Worm (Caenorhabditis elegans) whole organism, L1 larva: Measurements from ENCODE around the gene grl-25.

Source experiments
- C04F5.9 ChIP-seq: sonication (generic microtip); optimal IDR thresholded peaks from 2 replicates; lab custom pipeline; 2016; ENCODE audit warnings: missing genetic modification characterization, missing compliant biosample characterization
- C16A3.4 ChIP-seq: fragments of 150-350 bp; optimal IDR thresholded peaks from 2 replicates; lab custom pipeline; 2014; ENCODE audit warnings: missing biosample characterization, missing genetic modification characterization
- F16B12.6 ChIP-seq: fragments of 150-350 bp; optimal IDR thresholded peaks from 2 replicates; lab custom pipeline; 2014; ENCODE audit warnings: missing biosample characterization, missing genetic modification characterization
- Y116A8C.19 ChIP-seq: sonication (generic microtip); optimal IDR thresholded peaks from 2 replicates; lab custom pipeline; 2016; ENCODE audit warnings: missing compliant biosample characterization, missing genetic modification characterization, borderline replicate concordance
- aha-1 ChIP-seq: fragments of 150-350 bp; optimal IDR thresholded peaks from 2 replicates; lab custom pipeline; 2014; ENCODE audit warnings: missing biosample characterization, missing genetic modification characterization
- alr-1 ChIP-seq: fragments of 200-800 bp; sonication (Bioruptor generic); optimal IDR thresholded peaks from 2 replicates; lab custom pipeline; 2018; ENCODE audit warnings: borderline replicate concordance, mild to moderate bottlenecking, missing genetic modification characterization, missing compliant biosample characterization
- ama-1 ChIP-seq: fragments of 150-350 bp; optimal IDR thresholded peaks from 2 replicates; lab custom pipeline; 2014
- blmp-1 ChIP-seq: fragments of 150-350 bp; optimal IDR thresholded peaks from 2 replicates; lab custom pipeline; 2014; ENCODE audit warnings: missing biosample characterization, missing genetic modification characterization
- ceh-63 ChIP-seq: fragments of 200-800 bp; sonication (Bioruptor generic); optimal IDR thresholded peaks from 2 replicates; lab custom pipeline; 2018; ENCODE audit warnings: mild to moderate bottlenecking, missing genetic modification characterization, missing compliant biosample characterization
- ceh-8 ChIP-seq: fragments of 200-800 bp; sonication (Bioruptor generic); optimal IDR thresholded peaks from 2 replicates; lab custom pipeline; 2018; ENCODE audit warnings: mild to moderate bottlenecking, missing genetic modification characterization, moderate library complexity, missing compliant biosample characterization
- ceh-88 ChIP-seq: fragments of 200-800 bp; sonication (Bioruptor generic); IDR thresholded peaks from 2 replicates; pipeline ENCODE4 v1.3.6; 2022; ENCODE audit warnings: missing genetic modification characterization, missing compliant biosample characterization
- ceh-90 ChIP-seq: sonication (generic microtip); optimal IDR thresholded peaks from 2 replicates; lab custom pipeline; 2016; ENCODE audit warnings: missing genetic modification characterization, missing compliant biosample characterization
- ces-1 ChIP-seq: fragments of 150-350 bp; optimal IDR thresholded peaks from 2 replicates; lab custom pipeline; 2014; ENCODE audit warnings: missing biosample characterization, missing genetic modification reagents, missing genetic modification characterization
- dpl-1 ChIP-seq, 3 experiments: fragments of 150-350 bp in 2 of 3; sonication (generic microtip) in 1 of 3; optimal IDR thresholded peaks; 2 replicates each; lab custom pipeline; 2014 to 2017; ENCODE audit warnings: missing biosample characterization in 3 of 3, missing genetic modification characterization in 3 of 3, missing genetic modification reagents in 3 of 3
- dsc-1 ChIP-seq: sonication (generic microtip); optimal IDR thresholded peaks from 2 replicates; lab custom pipeline; 2016; ENCODE audit warnings: mild to moderate bottlenecking, missing genetic modification characterization, missing compliant biosample characterization
- efl-1 ChIP-seq, 4 experiments: fragments of 150-350 bp; optimal IDR thresholded peaks in 3 of 4; peaks in 1 of 4; 1 replicate in 1 of 4; 2 replicates in 3 of 4; lab custom pipeline; 2014; ENCODE audit warnings: missing biosample characterization in 2 of 4, missing genetic modification characterization in 2 of 4, missing genetic modification reagents in 2 of 4
- efl-3 ChIP-seq: fragments of 200-800 bp; sonication (Bioruptor generic); optimal IDR thresholded peaks from 2 replicates; lab custom pipeline; 2018; ENCODE audit warnings: mild to moderate bottlenecking, missing genetic modification characterization, missing compliant biosample characterization
- egl-13 ChIP-seq: sonication (generic microtip); optimal IDR thresholded peaks from 2 replicates; lab custom pipeline; 2016; ENCODE audit warnings: missing genotype, missing genetic modification reagents, missing genetic modification characterization, missing compliant biosample characterization
- egl-27 ChIP-seq, 2 experiments: fragments of 150-350 bp in 1 of 2; sonication (generic microtip); optimal IDR thresholded peaks; 3 replicates each; lab custom pipeline; 2017 to 2018; ENCODE audit warnings: missing biosample characterization in 2 of 2, missing genetic modification characterization in 2 of 2, missing genetic modification reagents in 2 of 2
- elt-2 ChIP-seq: sonication (generic microtip); optimal IDR thresholded peaks from 2 replicates; lab custom pipeline; 2016; ENCODE audit warnings: missing genetic modification characterization, mild to moderate bottlenecking, inconsistent platforms, missing compliant biosample characterization, missing genetic modification reagents
- elt-3 ChIP-seq, 6 experiments: fragments of 150-350 bp in 1 of 6; sonication (generic microtip); optimal IDR thresholded peaks; 2 replicates each; lab custom pipeline; 2017 to 2018; ENCODE audit warnings: missing biosample characterization in 6 of 6, missing genetic modification characterization in 6 of 6, inconsistent platforms in 1 of 6
- fkh-8 ChIP-seq: sonication (generic microtip); optimal IDR thresholded peaks from 2 replicates; lab custom pipeline; 2016; ENCODE audit warnings: mild to moderate bottlenecking, missing genetic modification characterization, missing compliant biosample characterization
- hlh-17 ChIP-seq: fragments of 200-800 bp; sonication (Bioruptor generic); optimal IDR thresholded peaks from 2 replicates; lab custom pipeline; 2018; ENCODE audit warnings: missing genetic modification characterization, mild to moderate bottlenecking, missing compliant biosample characterization, moderate library complexity, borderline replicate concordance
- isw-1 ChIP-seq: fragments of 200-800 bp; sonication (Bioruptor generic); IDR thresholded peaks from 2 replicates; pipeline ENCODE4 v1.3.6; 2022; ENCODE audit warnings: missing genetic modification characterization, missing compliant biosample characterization
- jun-1 ChIP-seq: fragments of 150-350 bp; optimal IDR thresholded peaks from 2 replicates; lab custom pipeline; 2014; ENCODE audit warnings: missing biosample characterization, missing genetic modification reagents, missing genetic modification characterization
- lin-15B ChIP-seq: fragments of 150-350 bp; sonication (generic microtip); optimal IDR thresholded peaks from 3 replicates; lab custom pipeline; 2014; ENCODE audit warnings: missing biosample characterization, missing genetic modification characterization
- lin-35 ChIP-seq, 2 experiments: fragments of 150-350 bp; optimal IDR thresholded peaks; 2 replicates each; lab custom pipeline; 2014; ENCODE audit warnings: missing biosample characterization in 2 of 2, missing genetic modification characterization in 2 of 2, missing genetic modification reagents in 2 of 2
- lin-39 ChIP-seq: fragments of 150-350 bp; optimal IDR thresholded peaks from 2 replicates; lab custom pipeline; 2014; ENCODE audit warnings: missing biosample characterization, missing genetic modification reagents, missing genetic modification characterization
- lir-3 ChIP-seq: sonication (generic microtip); optimal IDR thresholded peaks from 2 replicates; lab custom pipeline; 2016; ENCODE audit warnings: mild to moderate bottlenecking, missing genetic modification characterization, moderate library complexity, missing compliant biosample characterization; ENCODE audit not compliant: poor library complexity
- lsy-2 ChIP-seq, 2 experiments: fragments of 150-350 bp; optimal IDR thresholded peaks; 2 replicates each; lab custom pipeline; 2014; ENCODE audit warnings: missing biosample characterization in 2 of 2, missing genetic modification characterization in 2 of 2
- mef-2 ChIP-seq: fragments of 150-350 bp; optimal IDR thresholded peaks from 2 replicates; lab custom pipeline; 2014; ENCODE audit warnings: missing biosample characterization, missing genetic modification characterization
- mep-1 ChIP-seq: fragments of 150-350 bp; optimal IDR thresholded peaks from 2 replicates; lab custom pipeline; 2014; ENCODE audit warnings: missing biosample characterization, missing genetic modification characterization
- nhr-20 ChIP-seq: sonication (generic microtip); optimal IDR thresholded peaks from 2 replicates; lab custom pipeline; 2016; ENCODE audit warnings: mild to moderate bottlenecking, missing genetic modification characterization, missing compliant biosample characterization
- nhr-237 ChIP-seq: fragments of 150-350 bp; optimal IDR thresholded peaks from 2 replicates; lab custom pipeline; 2014; ENCODE audit warnings: missing biosample characterization, missing genetic modification characterization
- nhr-28 ChIP-seq: fragments of 150-350 bp; optimal IDR thresholded peaks from 2 replicates; lab custom pipeline; 2014; ENCODE audit warnings: missing biosample characterization, missing genetic modification characterization
- nhr-47 ChIP-seq: sonication (generic microtip); optimal IDR thresholded peaks from 2 replicates; lab custom pipeline; 2016; ENCODE audit warnings: mild to moderate bottlenecking, missing genetic modification characterization, moderate library complexity, missing compliant biosample characterization
- nhr-76 ChIP-seq: sonication (generic microtip); optimal IDR thresholded peaks from 2 replicates; lab custom pipeline; 2017; ENCODE audit warnings: missing biosample characterization, missing genetic modification characterization
- nhr-77 ChIP-seq: fragments of 150-350 bp; optimal IDR thresholded peaks from 2 replicates; lab custom pipeline; 2014; ENCODE audit warnings: missing biosample characterization, missing genetic modification characterization
- nhr-84 ChIP-seq: sonication (generic microtip); optimal IDR thresholded peaks from 2 replicates; lab custom pipeline; 2017; ENCODE audit warnings: missing biosample characterization, missing genetic modification characterization
- nhr-90 ChIP-seq: sonication (generic microtip); optimal IDR thresholded peaks from 2 replicates; lab custom pipeline; 2016; ENCODE audit warnings: mild to moderate bottlenecking, missing genetic modification characterization, missing compliant biosample characterization; ENCODE audit not compliant: poor library complexity
- pax-3 ChIP-seq: fragments of 200-800 bp; sonication (Bioruptor generic); optimal IDR thresholded peaks from 2 replicates; lab custom pipeline; 2018; ENCODE audit warnings: mild to moderate bottlenecking, missing genetic modification characterization, moderate library complexity, missing compliant biosample characterization
- rnt-1 ChIP-seq: sonication (generic microtip); optimal IDR thresholded peaks from 2 replicates; lab custom pipeline; 2016; ENCODE audit warnings: mild to moderate bottlenecking, missing genetic modification characterization, moderate library complexity, missing compliant biosample characterization
- skn-1 ChIP-seq: fragments of 150-350 bp; optimal IDR thresholded peaks from 2 replicates; lab custom pipeline; 2014; ENCODE audit warnings: missing biosample characterization, missing genetic modification characterization
- snu-23 ChIP-seq: sonication (generic microtip); optimal IDR thresholded peaks from 2 replicates; lab custom pipeline; 2016; ENCODE audit warnings: missing genetic modification characterization, missing compliant biosample characterization
- sptf-1 ChIP-seq: fragments of 150-350 bp; optimal IDR thresholded peaks from 2 replicates; lab custom pipeline; 2014; ENCODE audit warnings: missing biosample characterization, missing genetic modification characterization
- tlp-1 ChIP-seq: fragments of 150-350 bp; optimal IDR thresholded peaks from 2 replicates; lab custom pipeline; 2014; ENCODE audit warnings: missing biosample characterization, missing genetic modification characterization
- unc-62 ChIP-seq: fragments of 150-350 bp; optimal IDR thresholded peaks from 2 replicates; lab custom pipeline; 2014; ENCODE audit warnings: missing biosample characterization, missing genetic modification reagents, missing genetic modification characterization
- vab-15 ChIP-seq: sonication (generic microtip); optimal IDR thresholded peaks from 2 replicates; lab custom pipeline; 2017; ENCODE audit warnings: missing genotype, mild to moderate bottlenecking, missing genetic modification characterization, missing compliant biosample characterization
- xbp-1 ChIP-seq: sonication (generic microtip); optimal IDR thresholded peaks from 2 replicates; lab custom pipeline; 2016; ENCODE audit warnings: missing genetic modification characterization, missing compliant biosample characterization
- zip-4 ChIP-seq: fragments of 200-800 bp; sonication (Bioruptor generic); optimal IDR thresholded peaks from 2 replicates; lab custom pipeline; 2018; ENCODE audit warnings: mild to moderate bottlenecking, missing genetic modification characterization, moderate library complexity, missing compliant biosample characterization
- ztf-4 ChIP-seq: fragments of 150-350 bp; optimal IDR thresholded peaks from 2 replicates; lab custom pipeline; 2014; ENCODE audit warnings: missing biosample characterization, missing genetic modification characterization

grl-25 gene

ce11 chrIII:8971255-8972020 lies 9.3 kb downstream of the grl-25 start, which contains the start of the genes eif-3.D and R08D7.4 (continued):
- TF ChIP-seq C16A3.4 (peak; percentile 63), fkh-8 (tag; lab: Kevin White, UChicago) (no peak), blmp-1 (no peak), dsc-1 (tag; lab: Kevin White, UChicago) (peak; percentile 60), ceh-88 (GFP tag; lab: Robert Waterston, UW) (no peak), nhr-76 (no peak), ceh-90 (peak; percentile 39), nhr-237 (tag; lab: Kevin White, UChicago) (no peak), ama-1 (lab: Kevin White, UChicago) (no peak), jun-1 (tag; lab: Kevin White, UChicago) (no peak), unc-62 (GFP tag; lab: Kevin White, UChicago) (no peak), lir-3 (tag; lab: Kevin White, UChicago) (peak; percentile 47), elt-3 (tag; optimal IDR thresholded peaks at IDR 0.05; lab: Kevin White, UChicago) (peak in 2 of 6 experiments; percentile 20 to 29), C04F5.9 (peak; percentile 70), tlp-1 (tag; lab: Kevin White, UChicago) (no peak), egl-13 (no peak), nhr-28 (tag; lab: Kevin White, UChicago) (no peak), lin-39 (tag; lab: Kevin White, UChicago) (peak; percentile 60), pax-3 (tag; lab: Kevin White, UChicago) (no peak), egl-27 (tag; optimal IDR thresholded peaks at IDR 0.05; lab: Kevin White, UChicago) (no peak), nhr-77 (tag; lab: Kevin White, UChicago) (peak; percentile 17), snu-23 (GFP tag; lab: Kevin White, UChicago) (peak; percentile 77), aha-1 (no peak), ceh-8 (no peak), lsy-2 (tag; optimal IDR thresholded peaks at IDR 0.05; lab: Kevin White, UChicago) (peak; percentile 77 to 86), lin-35 (GFP tag; optimal IDR thresholded peaks at IDR 0.05; lab: Kevin White, UChicago) (peak; percentile 71 to 81), nhr-90 (tag; lab: Kevin White, UChicago) (peak; percentile 57), dpl-1 (GFP tag; optimal IDR thresholded peaks at IDR 0.05; lab: Kevin White, UChicago) (peak; percentile 63 to 77 (median 76)), mep-1 (tag; lab: Kevin White, UChicago) (peak; percentile 85), elt-2 (tag; lab: Kevin White, UChicago) (no peak), skn-1 (peak; percentile 50), nhr-20 (tag; lab: Kevin White, UChicago) (peak; percentile 70), nhr-47 (tag; lab: Kevin White, UChicago) (peak; percentile 74), alr-1 (tag; lab: Kevin White, UChicago) (peak; percentile 91), ztf-4 (tag; lab: Kevin White, UChicago) (peak; percentile 22), efl-3 (no peak), hlh-17 (GFP tag; lab: Kevin White, UChicago) (no peak), ces-1 (GFP tag; lab: Kevin White, UChicago) (no peak), zip-4 (GFP tag; lab: Kevin White, UChicago) (peak; percentile 43), rnt-1 (tag; lab: Kevin White, UChicago) (peak; percentile 88), vab-15 (tag; lab: Kevin White, UChicago) (no peak), sptf-1 (no peak), nhr-84 (no peak), ceh-63 (GFP tag; lab: Kevin White, UChicago) (no peak), xbp-1 (peak; percentile 59), isw-1 (GFP tag; lab: Robert Waterston, UW) (no peak; the same call in 1 of the 2 replicates), F16B12.6 (tag; lab: Kevin White, UChicago) (peak; percentile 54), lin-15B (tag; lab: Kevin White, UChicago) (no peak), Y116A8C.19 (tag; lab: Kevin White, UChicago) (no peak), efl-1 (optimal IDR thresholded peaks at IDR 0.05; lab: Kevin White, UChicago) (peak; percentile 67 to 78), efl-1 (GFP tag; optimal IDR thresholded peaks at IDR 0.05 in 1 of 2; lab: Kevin White, UChicago) (peak; percentile 69 to 96), mef-2 (tag; lab: Kevin White, UChicago) (no peak)
